Worm (Caenorhabditis elegans): ENCODE results near the gene unc-77.

DNA sequence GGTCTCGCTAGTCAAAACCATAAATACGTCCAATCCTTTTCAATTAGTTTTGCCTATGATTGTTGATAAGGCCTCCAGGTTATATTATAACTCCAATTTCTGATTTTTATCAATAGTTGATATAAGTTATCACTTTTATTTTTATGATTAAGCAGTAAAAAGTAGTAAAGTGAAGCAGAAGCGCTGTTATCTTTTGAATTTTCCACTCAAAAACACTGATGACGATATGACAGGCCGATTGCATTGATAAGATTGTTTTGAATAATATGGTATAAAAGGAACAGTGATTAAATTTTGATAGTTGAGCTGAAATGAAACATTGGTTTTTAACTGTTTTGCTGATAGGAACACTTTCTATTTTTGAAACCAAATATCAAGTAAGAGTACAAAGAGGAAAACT, 1.9 kb upstream of the unc-77 start, which contains the start of gene asp-9:
- TF ChIP-seq unc-39 (tag; optimal IDR thresholded peaks at IDR 0.05), result no peak
- TF ChIP-seq ama-1 (optimal IDR thresholded peaks at IDR 0.05), result no peak
- TF ChIP-seq elt-1 (tag; optimal IDR thresholded peaks at IDR 0.05), result no peak
- no peak for TF ChIP-seq elt-3 (tag; optimal IDR thresholded peaks at IDR 0.05)
- no peak for TF ChIP-seq crh-2 (tag; optimal IDR thresholded peaks at IDR 0.05)
- TF ChIP-seq ztf-4 (tag; optimal IDR thresholded peaks at IDR 0.05), result no peak
- no peak for TF ChIP-seq peb-1 (tag; optimal IDR thresholded peaks at IDR 0.05)
- no peak for TF ChIP-seq lin-11 (tag; optimal IDR thresholded peaks at IDR 0.05)
- TF ChIP-seq nhr-77 (tag; optimal IDR thresholded peaks at IDR 0.05), result no peak
- TF ChIP-seq nhr-237 (tag; optimal IDR thresholded peaks at IDR 0.05), result no peak
- TF ChIP-seq aly-2 (tag; optimal IDR thresholded peaks at IDR 0.05), result no peak

Data from whole organism, L2 larva.